Worm (Caenorhabditis elegans) whole organism, L3 larva: ENCODE data around the gene C33G8.13.

Experiments
- ceh-16 ChIP-seq: sonication (generic microtip); optimal IDR thresholded peaks from 2 replicates; lab custom pipeline; 2017; ENCODE audit warnings: missing biosample characterization, missing genetic modification characterization
- ceh-82 ChIP-seq: fragments of 150-350 bp; optimal IDR thresholded peaks from 2 replicates; lab custom pipeline; 2014; ENCODE audit warnings: missing biosample characterization, missing genetic modification characterization
- elt-3 ChIP-seq, 3 experiments: fragments of 150-350 bp in 1 of 3; sonication (generic microtip) in 2 of 3; optimal IDR thresholded peaks; 2 replicates in 2 of 3; 4 replicates in 1 of 3; lab custom pipeline; 2014 to 2017; ENCODE audit warnings: missing biosample characterization in 3 of 3, missing genetic modification characterization in 3 of 3
- hmg-11 ChIP-seq: sonication (generic microtip); optimal IDR thresholded peaks from 2 replicates; lab custom pipeline; 2016; ENCODE audit warnings: missing genetic modification characterization, missing compliant biosample characterization
- nhr-11 ChIP-seq: fragments of 150-350 bp; optimal IDR thresholded peaks from 2 replicates; lab custom pipeline; 2014; ENCODE audit warnings: missing biosample characterization, missing genetic modification characterization
- nhr-23 ChIP-seq: fragments of 150-350 bp; optimal IDR thresholded peaks from 2 replicates; lab custom pipeline; 2014; ENCODE audit warnings: missing biosample characterization, missing genetic modification reagents, missing genetic modification characterization
- nhr-237 ChIP-seq: fragments of 150-350 bp; optimal IDR thresholded peaks from 2 replicates; lab custom pipeline; 2014; ENCODE audit warnings: missing biosample characterization, missing genetic modification characterization
- nhr-25 ChIP-seq: sonication (generic microtip); optimal IDR thresholded peaks from 2 replicates; lab custom pipeline; 2017; ENCODE audit warnings: missing biosample characterization, missing genetic modification characterization
- nhr-28 ChIP-seq: fragments of 150-350 bp; optimal IDR thresholded peaks from 2 replicates; lab custom pipeline; 2014; ENCODE audit warnings: missing biosample characterization, missing genetic modification characterization
- nhr-43 ChIP-seq: sonication (generic microtip); optimal IDR thresholded peaks from 2 replicates; lab custom pipeline; 2016; ENCODE audit warnings: mild to moderate bottlenecking, missing genetic modification characterization, missing compliant biosample characterization; ENCODE audit not compliant: poor library complexity, severe bottlenecking
- nhr-76 ChIP-seq: fragments of 150-350 bp; sonication (generic microtip); optimal IDR thresholded peaks from 5 replicates; lab custom pipeline; 2014; ENCODE audit warnings: missing biosample characterization, missing genetic modification characterization
- pha-4 ChIP-seq: fragments of 150-350 bp; optimal IDR thresholded peaks from 2 replicates; lab custom pipeline; 2014; ENCODE audit warnings: missing biosample characterization, missing genetic modification reagents, missing genetic modification characterization
- snpc-4 ChIP-seq: fragments of 150-350 bp; optimal IDR thresholded peaks from 2 replicates; lab custom pipeline; 2014; ENCODE audit warnings: missing biosample characterization, missing genetic modification characterization
- zag-1 ChIP-seq: fragments of 150-350 bp; optimal IDR thresholded peaks from 2 replicates; lab custom pipeline; 2014; ENCODE audit warnings: missing biosample characterization, missing genetic modification characterization

DNA sequence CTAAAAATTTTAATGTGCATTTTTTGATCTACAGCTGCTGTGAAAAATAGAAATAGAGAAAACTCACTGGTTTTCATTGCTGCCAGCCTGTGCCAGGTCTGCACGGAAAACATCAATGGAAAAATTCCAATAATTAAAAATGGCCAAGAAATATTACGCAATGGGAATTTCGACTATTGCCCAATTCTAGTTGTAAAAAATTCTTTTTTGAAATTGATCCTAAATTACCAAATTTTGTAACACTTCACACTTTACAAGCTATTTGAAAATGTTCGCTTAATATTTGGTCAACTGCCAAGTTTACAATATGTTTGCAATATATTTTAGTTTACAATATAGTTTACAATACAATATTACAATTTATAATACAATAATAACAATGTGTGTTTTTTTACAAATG is 15.0 kb downstream of the C33G8.13 start:
- no peak for TF ChIP-seq nhr-11 (tag; lab: Kevin White, UChicago)
- TF ChIP-seq nhr-237: no peak
- no peak for TF ChIP-seq nhr-43 (tag; lab: Kevin White, UChicago)
- TF ChIP-seq nhr-25 (tag; lab: Kevin White, UChicago): no peak
- TF ChIP-seq elt-3 (tag; optimal IDR thresholded peaks at IDR 0.05; lab: Kevin White, UChicago): no peak
- TF ChIP-seq nhr-28 (tag; lab: Kevin White, UChicago): no peak
- TF ChIP-seq nhr-76 (tag; lab: Kevin White, UChicago): no peak
- no peak for TF ChIP-seq pha-4 (tag; lab: Kevin White, UChicago)
- TF ChIP-seq snpc-4: no peak
- no peak for TF ChIP-seq zag-1 (tag; lab: Kevin White, UChicago)
- no peak for TF ChIP-seq nhr-23 (tag; lab: Kevin White, UChicago)
- no peak for TF ChIP-seq ceh-82
- TF ChIP-seq hmg-11 (tag; lab: Kevin White, UChicago): no peak
- no peak for TF ChIP-seq ceh-16 (tag; lab: Kevin White, UChicago)
